Worm (Caenorhabditis elegans) whole organism, L1 larva: Measurements from ENCODE around the gene F55G7.4.

Experiments
- C16A3.4 ChIP-seq: fragments of 150-350 bp; optimal IDR thresholded peaks from 2 replicates; lab custom pipeline; 2014; ENCODE audit warnings: missing biosample characterization, missing genetic modification characterization
- Y116A8C.19 ChIP-seq: sonication (generic microtip); optimal IDR thresholded peaks from 2 replicates; lab custom pipeline; 2016; ENCODE audit warnings: missing compliant biosample characterization, missing genetic modification characterization, borderline replicate concordance
- alr-1 ChIP-seq: fragments of 200-800 bp; sonication (Bioruptor generic); optimal IDR thresholded peaks from 2 replicates; lab custom pipeline; 2018; ENCODE audit warnings: borderline replicate concordance, mild to moderate bottlenecking, missing genetic modification characterization, missing compliant biosample characterization
- aly-2 ChIP-seq: fragments of 150-350 bp; optimal IDR thresholded peaks from 2 replicates; lab custom pipeline; 2014; ENCODE audit warnings: missing biosample characterization, missing genetic modification characterization
- ama-1 ChIP-seq: fragments of 150-350 bp; optimal IDR thresholded peaks from 2 replicates; lab custom pipeline; 2014
- ceh-63 ChIP-seq: fragments of 200-800 bp; sonication (Bioruptor generic); optimal IDR thresholded peaks from 2 replicates; lab custom pipeline; 2018; ENCODE audit warnings: mild to moderate bottlenecking, missing genetic modification characterization, missing compliant biosample characterization
- ceh-8 ChIP-seq: fragments of 200-800 bp; sonication (Bioruptor generic); optimal IDR thresholded peaks from 2 replicates; lab custom pipeline; 2018; ENCODE audit warnings: mild to moderate bottlenecking, missing genetic modification characterization, moderate library complexity, missing compliant biosample characterization
- ceh-90 ChIP-seq: sonication (generic microtip); optimal IDR thresholded peaks from 2 replicates; lab custom pipeline; 2016; ENCODE audit warnings: missing genetic modification characterization, missing compliant biosample characterization
- ces-1 ChIP-seq: fragments of 150-350 bp; optimal IDR thresholded peaks from 2 replicates; lab custom pipeline; 2014; ENCODE audit warnings: missing biosample characterization, missing genetic modification reagents, missing genetic modification characterization
- efl-1 ChIP-seq, 4 experiments: fragments of 150-350 bp; optimal IDR thresholded peaks in 3 of 4; peaks in 1 of 4; 1 replicate in 1 of 4; 2 replicates in 3 of 4; lab custom pipeline; 2014; ENCODE audit warnings: missing biosample characterization in 2 of 4, missing genetic modification characterization in 2 of 4, missing genetic modification reagents in 2 of 4
- efl-3 ChIP-seq: fragments of 200-800 bp; sonication (Bioruptor generic); optimal IDR thresholded peaks from 2 replicates; lab custom pipeline; 2018; ENCODE audit warnings: mild to moderate bottlenecking, missing genetic modification characterization, missing compliant biosample characterization
- ets-5 ChIP-seq: fragments of 200-800 bp; sonication (Bioruptor generic); IDR thresholded peaks from 2 replicates; pipeline ENCODE4 v1.3.6; 2022; ENCODE audit warnings: missing genetic modification characterization, missing compliant biosample characterization
- fkh-10 ChIP-seq: sonication (generic microtip); optimal IDR thresholded peaks from 2 replicates; lab custom pipeline; 2017; ENCODE audit warnings: missing biosample characterization, missing genetic modification reagents, missing genetic modification characterization
- fos-1 ChIP-seq: fragments of 150-350 bp; optimal IDR thresholded peaks from 2 replicates; lab custom pipeline; 2014; ENCODE audit warnings: missing biosample characterization, missing genetic modification characterization
- grh-1 ChIP-seq: fragments of 200-800 bp; sonication (Bioruptor generic); IDR thresholded peaks from 2 replicates; pipeline ENCODE4 v1.3.6; 2022; ENCODE audit warnings: missing genetic modification reagents, missing genetic modification characterization, missing compliant biosample characterization
- hlh-17 ChIP-seq: fragments of 200-800 bp; sonication (Bioruptor generic); optimal IDR thresholded peaks from 2 replicates; lab custom pipeline; 2018; ENCODE audit warnings: missing genetic modification characterization, mild to moderate bottlenecking, missing compliant biosample characterization, moderate library complexity, borderline replicate concordance
- hlh-4 ChIP-seq: sonication (generic microtip); optimal IDR thresholded peaks from 2 replicates; lab custom pipeline; 2016; ENCODE audit warnings: mild to moderate bottlenecking, missing genetic modification characterization, missing compliant biosample characterization
- irx-1 ChIP-seq: sonication (generic microtip); optimal IDR thresholded peaks from 2 replicates; lab custom pipeline; 2016; ENCODE audit warnings: missing genetic modification characterization, missing compliant biosample characterization
- jun-1 ChIP-seq: fragments of 150-350 bp; optimal IDR thresholded peaks from 2 replicates; lab custom pipeline; 2014; ENCODE audit warnings: missing biosample characterization, missing genetic modification reagents, missing genetic modification characterization
- lin-14 ChIP-seq: fragments of 200-800 bp; sonication (Bioruptor generic); optimal IDR thresholded peaks from 2 replicates; lab custom pipeline; 2018; ENCODE audit warnings: mild to moderate bottlenecking, missing genetic modification characterization, moderate library complexity, missing compliant biosample characterization
- lsy-2 ChIP-seq, 2 experiments: fragments of 150-350 bp; optimal IDR thresholded peaks; 2 replicates each; lab custom pipeline; 2014; ENCODE audit warnings: missing biosample characterization in 2 of 2, missing genetic modification characterization in 2 of 2
- nhr-47 ChIP-seq: sonication (generic microtip); optimal IDR thresholded peaks from 2 replicates; lab custom pipeline; 2016; ENCODE audit warnings: mild to moderate bottlenecking, missing genetic modification characterization, moderate library complexity, missing compliant biosample characterization
- nhr-77 ChIP-seq: fragments of 150-350 bp; optimal IDR thresholded peaks from 2 replicates; lab custom pipeline; 2014; ENCODE audit warnings: missing biosample characterization, missing genetic modification characterization
- pag-3 ChIP-seq: sonication (generic microtip); optimal IDR thresholded peaks from 2 replicates; lab custom pipeline; 2017; ENCODE audit warnings: missing genetic modification characterization, mild to moderate bottlenecking, missing compliant biosample characterization, antibody characterized with exemption, borderline replicate concordance; ENCODE audit not compliant: insufficient read depth
- pqm-1 ChIP-seq: sonication (generic microtip); optimal IDR thresholded peaks from 3 replicates; lab custom pipeline; 2017; ENCODE audit warnings: missing biosample characterization, missing genetic modification characterization
- skn-1 ChIP-seq: fragments of 150-350 bp; optimal IDR thresholded peaks from 2 replicates; lab custom pipeline; 2014; ENCODE audit warnings: missing biosample characterization, missing genetic modification characterization
- snu-23 ChIP-seq: sonication (generic microtip); optimal IDR thresholded peaks from 2 replicates; lab custom pipeline; 2016; ENCODE audit warnings: missing genetic modification characterization, missing compliant biosample characterization
- sox-4 ChIP-seq: sonication (generic microtip); optimal IDR thresholded peaks from 2 replicates; lab custom pipeline; 2016; ENCODE audit warnings: missing genetic modification characterization, missing compliant biosample characterization
- sptf-1 ChIP-seq: fragments of 150-350 bp; optimal IDR thresholded peaks from 2 replicates; lab custom pipeline; 2014; ENCODE audit warnings: missing biosample characterization, missing genetic modification characterization
- sup-37 ChIP-seq: fragments of 200-800 bp; sonication (Bioruptor generic); optimal IDR thresholded peaks from 2 replicates; lab custom pipeline; 2018; ENCODE audit warnings: mild to moderate bottlenecking, missing genetic modification characterization, missing compliant biosample characterization
- tbx-2 ChIP-seq: sonication (generic microtip); optimal IDR thresholded peaks from 2 replicates; lab custom pipeline; 2016; ENCODE audit warnings: missing genetic modification characterization, missing compliant biosample characterization
- tlp-1 ChIP-seq: fragments of 150-350 bp; optimal IDR thresholded peaks from 2 replicates; lab custom pipeline; 2014; ENCODE audit warnings: missing biosample characterization, missing genetic modification characterization
- unc-130 ChIP-seq: fragments of 150-350 bp; optimal IDR thresholded peaks from 2 replicates; lab custom pipeline; 2017; ENCODE audit warnings: missing biosample characterization, missing genetic modification characterization, inconsistent platforms
- unc-86 ChIP-seq: sonication (generic microtip); optimal IDR thresholded peaks from 2 replicates; lab custom pipeline; 2016; ENCODE audit warnings: missing genetic modification characterization, missing compliant biosample characterization
- unc-98 ChIP-seq: fragments of 200-800 bp; sonication (Bioruptor generic); IDR thresholded peaks from 2 replicates; pipeline ENCODE4 v1.3.6; 2022; ENCODE audit warnings: missing genetic modification characterization, missing compliant biosample characterization
- vab-15 ChIP-seq: sonication (generic microtip); optimal IDR thresholded peaks from 2 replicates; lab custom pipeline; 2017; ENCODE audit warnings: missing genotype, mild to moderate bottlenecking, missing genetic modification characterization, missing compliant biosample characterization
- xbp-1 ChIP-seq: sonication (generic microtip); optimal IDR thresholded peaks from 2 replicates; lab custom pipeline; 2016; ENCODE audit warnings: missing genetic modification characterization, missing compliant biosample characterization

The F55G7.4 gene

DNA sequence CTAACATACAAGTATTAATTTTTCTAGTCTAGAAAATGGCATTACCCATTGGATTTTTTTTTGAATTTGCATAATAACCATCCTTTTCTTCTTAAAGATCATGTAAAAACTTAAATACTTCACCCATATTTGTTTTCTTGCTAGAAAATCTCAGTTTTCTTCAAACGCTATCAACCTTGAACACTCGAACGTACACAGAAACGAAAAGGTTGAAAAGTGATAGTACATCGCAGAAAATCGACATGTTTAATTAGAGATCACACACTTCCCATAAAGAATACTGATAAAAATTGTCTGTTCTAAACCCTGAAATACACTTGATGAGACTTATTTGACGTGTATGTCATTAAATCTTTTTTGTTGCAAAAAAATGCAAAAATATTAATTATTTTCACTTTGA is at the start of gene F55G7.4:
Gene F55G7.4 (plus strand): TSS at position 301 of the 400 bp plus-strand sequence.
- TF ChIP-seq ceh-90 (tag; lab: Kevin White, UChicago) (no peak), vab-15 (tag; lab: Kevin White, UChicago) (no peak), alr-1 (no peak), sptf-1 (tag; lab: Kevin White, UChicago) (no peak), fkh-10 (no peak), C16A3.4 (tag; lab: Kevin White, UChicago) (no peak), hlh-4 (tag; lab: Kevin White, UChicago) (no peak), nhr-77 (no peak), fos-1 (tag; lab: Kevin White, UChicago) (no peak), sup-37 (no peak), xbp-1 (tag; lab: Kevin White, UChicago) (no peak), sox-4 (no peak), Y116A8C.19 (tag; lab: Kevin White, UChicago) (no peak)

DNA sequence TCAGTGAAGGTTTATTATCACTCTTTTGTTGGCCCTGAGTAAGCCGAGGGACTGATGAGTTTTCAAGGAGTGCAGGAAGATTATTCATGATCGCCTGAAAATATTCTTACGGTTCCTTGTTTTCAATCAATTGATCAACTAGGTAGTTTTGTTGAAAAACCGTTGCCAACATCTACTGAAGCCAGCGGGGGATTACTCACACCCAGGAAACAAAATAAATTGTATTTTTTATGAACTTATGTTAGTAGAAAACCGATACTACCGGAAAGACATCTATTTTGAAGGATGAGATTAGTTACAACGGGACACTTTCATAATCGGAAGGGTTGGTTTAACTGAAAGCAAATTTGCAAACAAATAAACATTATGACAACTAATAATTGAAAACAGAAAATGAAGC is 49.6 kb upstream of the F55G7.4 start, which contains the start of gene Y62H9A.2:
Gene Y62H9A.2 (minus strand): TSS at position 101 of the 400 bp plus-strand sequence.
- no peak for TF ChIP-seq hlh-17 (GFP tag; lab: Kevin White, UChicago)
- TF ChIP-seq efl-1 (optimal IDR thresholded peaks at IDR 0.05; lab: Kevin White, UChicago), result no peak
- peak in 1 of 2 experiments; percentile 45 for TF ChIP-seq efl-1 (GFP tag; optimal IDR thresholded peaks at IDR 0.05 in 1 of 2; lab: Kevin White, UChicago)

DNA sequence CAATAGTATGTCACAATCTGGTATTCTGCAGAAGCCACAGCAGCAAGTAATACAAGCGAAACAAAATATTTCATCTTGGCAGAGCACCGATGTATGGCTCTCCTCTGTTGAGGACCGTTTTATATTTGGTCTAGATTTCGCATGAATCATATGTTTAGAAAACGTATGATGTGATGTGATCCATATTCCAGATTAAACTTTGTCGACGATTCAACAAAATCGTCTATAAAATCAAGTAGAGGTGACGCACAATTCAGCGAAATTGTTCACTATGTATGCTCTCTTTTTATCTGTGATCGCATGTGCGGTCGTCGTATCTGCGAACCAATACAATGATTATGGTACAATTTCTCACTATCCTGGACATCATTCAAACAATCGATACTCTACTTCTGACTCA is 47.8 kb upstream of the F55G7.4 start, which contains the start of the genes Y62H9A.3 and Y62H9A.4:
Gene Y62H9A.3 (minus strand): TSS at position 101 of the 400 bp plus-strand sequence.
Gene Y62H9A.4 (plus strand): TSS at position 256 of the 400 bp plus-strand sequence.
- TF ChIP-seq lin-14 (GFP tag; lab: Kevin White, UChicago), result no peak
- TF ChIP-seq irx-1 (tag; lab: Kevin White, UChicago), result no peak
- TF ChIP-seq ceh-63 (GFP tag; lab: Kevin White, UChicago), result no peak
- TF ChIP-seq ces-1 (GFP tag; lab: Kevin White, UChicago), result no peak
- TF ChIP-seq hlh-17 (GFP tag; lab: Kevin White, UChicago), result no peak
- no peak for TF ChIP-seq pqm-1 (tag; lab: Kevin White, UChicago)
- TF ChIP-seq tlp-1 (tag; lab: Kevin White, UChicago), result no peak
- no peak for TF ChIP-seq unc-130 (tag; lab: Kevin White, UChicago)
- no peak for TF ChIP-seq unc-86 (tag; lab: Kevin White, UChicago)
- TF ChIP-seq grh-1 (GFP tag; lab: Robert Waterston, UW), result no peak
- no peak for TF ChIP-seq nhr-77

DNA sequence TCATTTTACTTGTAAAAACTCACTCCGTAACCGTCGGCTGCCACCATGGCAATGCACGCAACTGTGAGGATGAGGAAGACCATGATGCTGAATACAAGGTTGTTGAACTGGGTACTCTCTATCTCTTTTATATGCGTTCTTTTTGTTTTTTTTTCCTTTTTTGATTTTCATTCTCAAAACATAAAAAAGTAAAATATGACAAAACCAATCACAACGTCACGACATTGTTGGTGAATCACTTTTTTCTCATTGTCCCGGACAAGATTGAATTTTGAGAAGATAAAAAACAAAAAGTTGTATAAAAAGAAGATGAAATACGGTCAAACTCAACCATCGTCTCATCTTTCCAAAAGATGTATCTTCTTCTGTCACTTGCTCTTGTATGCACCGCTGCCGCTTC is 44.9 kb upstream of the F55G7.4 start, which contains the start of the genes Y62H9A.5 and ule-5:
Gene Y62H9A.5 (minus strand): TSS at position 101 of the 400 bp plus-strand sequence.
Gene ule-5 (plus strand): TSS at position 328 of the 400 bp plus-strand sequence.
- TF ChIP-seq lin-14 (GFP tag; lab: Kevin White, UChicago) (no peak), ceh-63 (GFP tag; lab: Kevin White, UChicago) (no peak)

DNA sequence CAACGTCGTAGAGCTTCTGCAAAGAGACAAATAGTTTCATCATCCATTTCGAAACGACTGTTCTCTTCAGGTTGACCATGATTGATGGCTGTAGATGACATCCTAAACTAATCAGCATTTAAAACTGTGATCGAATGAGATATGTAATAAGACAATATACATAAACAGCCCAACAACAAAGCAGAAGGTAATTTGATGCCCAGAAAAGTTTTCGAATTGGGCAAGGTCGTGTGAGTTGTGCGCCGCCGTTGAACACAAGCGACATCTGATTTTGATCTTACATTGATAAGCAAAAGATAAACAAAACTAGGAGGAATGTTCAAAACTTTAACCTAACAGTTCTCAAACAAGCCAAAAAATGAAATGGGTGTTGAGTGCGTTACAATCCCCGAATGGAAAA is 42.1 kb upstream of the F55G7.4 start, which contains the start of gene Y62H9A.7:
Gene Y62H9A.7 (minus strand): TSS at position 101 of the 400 bp plus-strand sequence.
- TF ChIP-seq C16A3.4 (tag; lab: Kevin White, UChicago) (no peak), fos-1 (tag; lab: Kevin White, UChicago) (no peak), jun-1 (tag; lab: Kevin White, UChicago) (no peak), ama-1 (lab: Kevin White, UChicago) (no peak), ceh-90 (tag; lab: Kevin White, UChicago) (no peak), efl-3 (GFP tag; lab: Kevin White, UChicago) (no peak), pag-3 (tag; lab: Kevin White, UChicago) (no peak)
- TF ChIP-seq, all 84 proteins: peak for 0

DNA sequence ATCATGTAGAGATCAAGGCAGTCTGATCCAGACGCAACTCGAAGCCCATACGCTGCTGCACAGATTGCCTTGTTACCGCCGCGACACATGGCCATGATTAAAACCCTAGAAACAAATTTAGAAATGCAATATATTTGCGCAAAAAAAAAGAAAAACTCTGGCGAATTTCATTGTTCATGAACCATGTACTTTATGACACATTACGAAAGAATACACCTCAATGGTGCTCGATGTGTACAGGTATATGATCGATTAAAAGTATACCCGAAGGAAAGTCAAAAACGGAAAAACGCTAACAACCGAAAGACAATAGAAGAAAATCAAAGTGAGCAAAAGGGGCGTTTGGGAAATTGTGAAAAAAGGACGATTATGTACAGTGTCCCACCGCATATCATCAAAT is 35.4 kb upstream of the F55G7.4 start, which contains the start of gene Y62H9A.8:
Gene Y62H9A.8 (minus strand): TSS at position 101 of the 400 bp plus-strand sequence.
- TF ChIP-seq lsy-2 (tag; optimal IDR thresholded peaks at IDR 0.05; lab: Kevin White, UChicago) (no peak), ceh-8 (GFP tag; lab: Kevin White, UChicago) (no peak), ets-5 (no peak), hlh-4 (tag; lab: Kevin White, UChicago) (no peak), hlh-17 (GFP tag; lab: Kevin White, UChicago) (no peak), tbx-2 (no peak), snu-23 (GFP tag; lab: Kevin White, UChicago) (no peak), aly-2 (tag; lab: Kevin White, UChicago) (no peak), ceh-63 (GFP tag; lab: Kevin White, UChicago) (no peak), Y116A8C.19 (tag; lab: Kevin White, UChicago) (no peak), skn-1 (tag; lab: Kevin White, UChicago) (no peak), unc-98 (GFP tag; lab: Robert Waterston, UW) (no peak), nhr-47 (tag; lab: Kevin White, UChicago) (no peak)
